Worm (Caenorhabditis elegans) whole organism, L1 larva: ENCODE results near the gene T02B11.3.

ENCODE experiments used
- aly-2 ChIP-seq: fragments of 150-350 bp; optimal IDR thresholded peaks from 2 replicates; lab custom pipeline; 2014; ENCODE audit warnings: missing biosample characterization, missing genetic modification characterization
- egl-27 ChIP-seq, 2 experiments: fragments of 150-350 bp in 1 of 2; sonication (generic microtip); optimal IDR thresholded peaks; 3 replicates each; lab custom pipeline; 2017 to 2018; ENCODE audit warnings: missing biosample characterization in 2 of 2, missing genetic modification characterization in 2 of 2, missing genetic modification reagents in 2 of 2
- elt-2 ChIP-seq: sonication (generic microtip); optimal IDR thresholded peaks from 2 replicates; lab custom pipeline; 2016; ENCODE audit warnings: missing genetic modification characterization, mild to moderate bottlenecking, inconsistent platforms, missing compliant biosample characterization, missing genetic modification reagents
- elt-3 ChIP-seq, 6 experiments: fragments of 150-350 bp in 1 of 6; sonication (generic microtip); optimal IDR thresholded peaks; 2 replicates each; lab custom pipeline; 2017 to 2018; ENCODE audit warnings: missing biosample characterization in 6 of 6, missing genetic modification characterization in 6 of 6, inconsistent platforms in 1 of 6
- mep-1 ChIP-seq: fragments of 150-350 bp; optimal IDR thresholded peaks from 2 replicates; lab custom pipeline; 2014; ENCODE audit warnings: missing biosample characterization, missing genetic modification characterization
- nhr-90 ChIP-seq: sonication (generic microtip); optimal IDR thresholded peaks from 2 replicates; lab custom pipeline; 2016; ENCODE audit warnings: mild to moderate bottlenecking, missing genetic modification characterization, missing compliant biosample characterization; ENCODE audit not compliant: poor library complexity
- skn-1 ChIP-seq: fragments of 150-350 bp; optimal IDR thresholded peaks from 2 replicates; lab custom pipeline; 2014; ENCODE audit warnings: missing biosample characterization, missing genetic modification characterization
- snpc-4 ChIP-seq: fragments of 150-350 bp; optimal IDR thresholded peaks from 2 replicates; lab custom pipeline; 2014; ENCODE audit warnings: missing biosample characterization, missing genetic modification characterization
- snu-23 ChIP-seq: sonication (generic microtip); optimal IDR thresholded peaks from 2 replicates; lab custom pipeline; 2016; ENCODE audit warnings: missing genetic modification characterization, missing compliant biosample characterization
- tbx-2 ChIP-seq: sonication (generic microtip); optimal IDR thresholded peaks from 2 replicates; lab custom pipeline; 2016; ENCODE audit warnings: missing genetic modification characterization, missing compliant biosample characterization
- unc-62 ChIP-seq: fragments of 150-350 bp; optimal IDR thresholded peaks from 2 replicates; lab custom pipeline; 2014; ENCODE audit warnings: missing biosample characterization, missing genetic modification reagents, missing genetic modification characterization
- zag-1 ChIP-seq: fragments of 150-350 bp; optimal IDR thresholded peaks from 2 replicates; lab custom pipeline; 2014; ENCODE audit warnings: missing biosample characterization, missing genetic modification characterization
- ztf-4 ChIP-seq: fragments of 150-350 bp; optimal IDR thresholded peaks from 2 replicates; lab custom pipeline; 2014; ENCODE audit warnings: missing biosample characterization, missing genetic modification characterization

DNA sequence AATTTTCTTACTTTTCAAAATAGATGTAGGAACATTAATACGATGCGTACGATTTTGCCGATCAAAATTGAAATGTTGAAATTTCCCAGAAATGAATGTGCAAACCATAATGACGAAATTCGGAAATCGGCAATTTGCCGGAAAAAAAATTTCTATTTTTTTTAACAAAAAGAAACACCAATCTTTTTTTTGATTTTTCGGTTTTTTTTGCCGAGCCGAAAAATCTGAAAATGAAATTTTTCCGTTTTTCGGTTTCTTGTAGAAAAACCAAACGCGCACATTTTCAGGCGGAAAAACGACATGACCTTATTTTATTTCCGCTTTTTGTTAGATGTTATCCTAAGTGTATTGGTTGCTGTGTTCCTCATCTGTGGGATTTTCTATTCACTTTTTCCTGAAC is 19.1 kb downstream of the T02B11.3 start, which contains the start of gene srbc-13:
- no peak for TF ChIP-seq egl-27 (tag; optimal IDR thresholded peaks at IDR 0.05; lab: Kevin White, UChicago)
- TF ChIP-seq zag-1 (tag; lab: Kevin White, UChicago) = no peak
- TF ChIP-seq aly-2 = no peak
- no peak for TF ChIP-seq elt-3 (tag; optimal IDR thresholded peaks at IDR 0.05; lab: Kevin White, UChicago)
- no peak for TF ChIP-seq snpc-4 (tag; lab: Kevin White, UChicago)
- TF ChIP-seq ztf-4 (tag; lab: Kevin White, UChicago) = no peak
- TF ChIP-seq snu-23 = no peak
- no peak for TF ChIP-seq elt-2 (tag; lab: Kevin White, UChicago)
- no peak for TF ChIP-seq skn-1 (tag; lab: Kevin White, UChicago)
- no peak for TF ChIP-seq nhr-90 (tag; lab: Kevin White, UChicago)
- TF ChIP-seq mep-1 (tag; lab: Kevin White, UChicago) = no peak
- no peak for TF ChIP-seq unc-62 (GFP tag; lab: Kevin White, UChicago)
- TF ChIP-seq tbx-2 (tag; lab: Kevin White, UChicago) = no peak
